Worm (Caenorhabditis elegans) whole organism, young adult: ENCODE results near the gene sun-1.

Experiments used
- Y53G8AR.9 ChIP-seq: fragments of 200-800 bp; sonication (Bioruptor generic); conservative IDR thresholded peaks from 2 replicates; pipeline ENCODE4 v1.3.6; 2022; ENCODE audit warnings: missing genetic modification reagents, missing genetic modification characterization, missing compliant biosample characterization
- bed-1 ChIP-seq: fragments of 200-800 bp; sonication (Bioruptor generic); IDR thresholded peaks from 2 replicates; pipeline ENCODE4 v1.3.6; 2022; ENCODE audit warnings: missing genetic modification reagents, missing genetic modification characterization, missing compliant biosample characterization

DNA sequence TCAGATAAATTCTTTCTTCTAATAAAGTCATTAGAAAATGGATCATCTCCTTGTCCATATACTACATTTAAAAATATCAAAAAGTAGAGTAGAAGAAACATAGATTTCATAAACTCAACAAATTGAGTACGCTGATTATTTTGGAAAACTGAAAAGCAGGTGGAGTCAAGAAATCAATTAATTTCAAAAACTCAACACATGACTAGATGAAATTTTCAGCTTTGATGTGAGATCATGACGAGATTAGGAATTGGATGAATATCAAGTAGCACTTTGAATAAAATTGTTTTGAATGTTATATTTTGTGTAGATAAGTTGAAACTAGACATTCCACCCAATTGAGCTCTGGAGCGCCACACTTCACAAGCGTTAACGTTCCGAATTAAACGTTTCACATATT is 2.2 kb upstream of the sun-1 start, which contains the start of gene F57B1.1:
- TF ChIP-seq bed-1 (GFP tag; lab: Robert Waterston, UW) (no peak), Y53G8AR.9 (no peak)
